Fruit fly (Drosophila melanogaster): ENCODE data around the gene CG5418.
A peak's percentile ranks its signal among the peaks of the same experiment; 100 is the strongest.

The CG5418 gene

dm6 chr2L:12463037-12463436 lies 10.0 kb upstream of the CG5418 start (continued):
- TF ChIP-seq CG1233 (GFP tag; optimal IDR thresholded peaks at IDR 0.05) (peak; percentile 66), run (tag; optimal IDR thresholded peaks at IDR 0.05) (no peak), CG10654 (GFP tag; optimal IDR thresholded peaks at IDR 0.05) (no peak), dan (GFP tag; IDR thresholded peaks at IDR 0.05) (no peak), gcm2 (GFP tag; optimal IDR thresholded peaks at IDR 0.05) (no peak), sob (GFP tag; IDR thresholded peaks at IDR 0.05) (no peak; the same call in 1 of the 2 replicates), ewg (GFP tag; optimal IDR thresholded peaks at IDR 0.05) (no peak), wdn (GFP tag; IDR thresholded peaks at IDR 0.05) (no peak), kah (GFP tag; optimal IDR thresholded peaks at IDR 0.05) (peak; percentile 24), repo (GFP tag; optimal IDR thresholded peaks at IDR 0.05) (no peak), CG33213 (GFP tag; optimal IDR thresholded peaks at IDR 0.05) (no peak), Hr51 (GFP tag; optimal IDR thresholded peaks at IDR 0.05) (peak in 1 of 2 experiments; percentile 38), MTF-1 (GFP tag; optimal IDR thresholded peaks at IDR 0.05; ENCODE audit: borderline replicate concordance) (no peak), Med (GFP tag) (peak; percentile 79), ap (GFP tag; IDR thresholded peaks at IDR 0.05) (no peak), Drgx (GFP tag; IDR thresholded peaks at IDR 0.05) (no peak), toy (GFP tag; IDR thresholded peaks at IDR 0.05) (no peak), CG12391 (tag; optimal IDR thresholded peaks at IDR 0.05) (no peak), unpg (GFP tag; optimal IDR thresholded peaks at IDR 0.05) (peak; percentile 19), CG18011 (GFP tag; optimal IDR thresholded peaks at IDR 0.05) (no peak), CG12299 (tag; optimal IDR thresholded peaks at IDR 0.05) (peak; percentile 4), CG34224 (GFP tag; IDR thresholded peaks at IDR 0.05; ENCODE audit: partially characterized antibody) (no peak), CG1529 (GFP tag; optimal IDR thresholded peaks at IDR 0.05) (no peak), ash1 (GFP tag; optimal IDR thresholded peaks at IDR 0.05) (peak; percentile 60), dimm (GFP tag; IDR thresholded peaks at IDR 0.05) (no peak), unc-4 (GFP tag; IDR thresholded peaks at IDR 0.05; ENCODE audit: partially characterized antibody) (no peak), MESR4 (GFP tag; optimal IDR thresholded peaks at IDR 0.05) (no peak), CG18599 (GFP tag; optimal IDR thresholded peaks at IDR 0.05) (peak; percentile 64), Bdp1 (GFP tag; optimal IDR thresholded peaks at IDR 0.05) (no peak), CG4404 (GFP tag; IDR thresholded peaks at IDR 0.05) (no peak), CG7963 (GFP tag; IDR thresholded peaks at IDR 0.05; ENCODE audit: partially characterized antibody) (no peak), CG6854 (GFP tag; optimal IDR thresholded peaks at IDR 0.05) (peak; percentile 6), CG7372 (GFP tag; IDR thresholded peaks at IDR 0.05) (no peak), CG4617 (GFP tag; optimal IDR thresholded peaks at IDR 0.05; ENCODE audit: borderline replicate concordance) (no peak), slbo (GFP tag; IDR thresholded peaks at IDR 0.05) (no peak), CG9876 (GFP tag; optimal IDR thresholded peaks at IDR 0.05) (no peak), CG16813 (GFP tag; IDR thresholded peaks at IDR 0.05; ENCODE audit: partially characterized antibody) (no peak), emc (GFP tag; optimal IDR thresholded peaks at IDR 0.05) (no peak), hth (optimal IDR thresholded peaks at IDR 0.05) (no peak), CG12219 (GFP tag; optimal IDR thresholded peaks at IDR 0.05) (no peak), nerfin-1 (tag; optimal IDR thresholded peaks at IDR 0.05) (no peak), Nf-YA (GFP tag; IDR thresholded peaks at IDR 0.05) (no peak), lbe (GFP tag; optimal IDR thresholded peaks at IDR 0.05) (no peak), CG15269 (tag; optimal IDR thresholded peaks at IDR 0.05) (peak; percentile 10), Mrtf (GFP tag; IDR thresholded peaks at IDR 0.05) (no peak), maf-S (GFP tag; optimal IDR thresholded peaks at IDR 0.05) (no peak), prd (optimal IDR thresholded peaks at IDR 0.05) (no peak), prd (GFP tag; IDR thresholded peaks at IDR 0.05) (no peak), lmd (GFP tag; IDR thresholded peaks at IDR 0.05) (no peak), CG10209 (GFP tag; optimal IDR thresholded peaks at IDR 0.05) (no peak), CG17328 (GFP tag; IDR thresholded peaks at IDR 0.05) (no peak), nau (GFP tag; optimal IDR thresholded peaks at IDR 0.05) (peak; percentile 50)
